Worm (Caenorhabditis elegans) whole organism, young adult: ENCODE data around the gene Y81B9A.2.

Experiments used
- T26A5.8 ChIP-seq: sonication (generic microtip); optimal IDR thresholded peaks from 2 replicates; lab custom pipeline; 2016; ENCODE audit warnings: missing genetic modification characterization, missing compliant biosample characterization
- ama-1 ChIP-seq, 3 experiments: fragments of 150-350 bp in 1 of 3; sonication (generic microtip) in 2 of 3; optimal IDR thresholded peaks; 2 replicates each; lab custom pipeline; 2014 to 2018; ENCODE audit warnings: missing biosample characterization in 2 of 3, missing genetic modification characterization in 2 of 3, missing genetic modification reagents in 2 of 3
- aptf-2 ChIP-seq: fragments of 200-800 bp; sonication (Bioruptor generic); conservative IDR thresholded peaks from 2 replicates; pipeline ENCODE4 v1.3.6; 2022; ENCODE audit warnings: missing genetic modification reagents, missing genetic modification characterization, missing compliant biosample characterization
- cebp-2 ChIP-seq: fragments of 200-800 bp; sonication (Bioruptor generic); IDR thresholded peaks from 2 replicates; pipeline ENCODE4 v1.3.6; 2022; ENCODE audit warnings: missing genetic modification characterization, missing compliant biosample characterization
- ceh-40 ChIP-seq: fragments of 200-800 bp; sonication (Bioruptor generic); IDR thresholded peaks from 2 replicates; pipeline ENCODE4 v1.3.6; 2022; ENCODE audit warnings: missing genetic modification characterization, missing compliant biosample characterization
- dpl-1 ChIP-seq: fragments of 150-350 bp; optimal IDR thresholded peaks from 2 replicates; lab custom pipeline; 2014; ENCODE audit warnings: missing biosample characterization, missing genetic modification reagents, missing genetic modification characterization
- let-526 ChIP-seq: fragments of 200-800 bp; sonication (Bioruptor generic); IDR thresholded peaks from 2 replicates; pipeline ENCODE4 v1.3.6; 2022; ENCODE audit warnings: missing genetic modification reagents, missing genetic modification characterization, missing compliant biosample characterization
- let-607 ChIP-seq, 2 experiments: fragments of 200-800 bp in 1 of 2; sonication (Bioruptor generic) in 1 of 2; sonication (generic microtip) in 1 of 2; optimal IDR thresholded peaks; 2 replicates each; lab custom pipeline; 2016 to 2018; ENCODE audit warnings: mild to moderate bottlenecking in 2 of 2, missing compliant biosample characterization in 2 of 2, missing genetic modification characterization in 2 of 2, moderate library complexity in 2 of 2, missing genotype in 1 of 2
- nhr-90 ChIP-seq: sonication (generic microtip); optimal IDR thresholded peaks from 2 replicates; lab custom pipeline; 2016; ENCODE audit warnings: missing genotype, mild to moderate bottlenecking, missing genetic modification characterization, missing compliant biosample characterization
- pha-4 ChIP-seq: fragments of 150-350 bp; sonication (generic microtip); optimal IDR thresholded peaks from 2 replicates; lab custom pipeline; 2014; ENCODE audit warnings: missing biosample characterization, missing genetic modification reagents, missing genetic modification characterization
- snpc-1.3 ChIP-seq: sonication (generic microtip); optimal IDR thresholded peaks from 2 replicates; lab custom pipeline; 2017; ENCODE audit warnings: missing genetic modification characterization, mild to moderate bottlenecking, missing compliant biosample characterization, antibody characterized with exemption, moderate library complexity, missing genotype, missing genetic modification reagents; ENCODE audit not compliant: insufficient read depth
- snpc-4 ChIP-seq, 5 experiments: fragments of 150-350 bp in 1 of 5; sonication (generic microtip) in 4 of 5; optimal IDR thresholded peaks; 2 replicates each; lab custom pipeline; 2014 to 2018; ENCODE audit warnings: missing genetic modification characterization in 5 of 5, missing biosample characterization in 3 of 5, antibody characterized with exemption in 2 of 5, mild to moderate bottlenecking in 2 of 5, missing compliant biosample characterization in 2 of 5, missing genotype in 2 of 5, moderate library complexity in 2 of 5, missing genetic modification reagents in 1 of 5
- unc-62 ChIP-seq: fragments of 150-350 bp; optimal IDR thresholded peaks from 2 replicates; lab custom pipeline; 2014; ENCODE audit warnings: missing biosample characterization, missing genetic modification reagents, missing genetic modification characterization

ce11 chrX:9168239-9168638 is 15.7 kb upstream of the Y81B9A.2 start, which contains the start of gene B0563.9:
- no peak for TF ChIP-seq T26A5.8 (tag; lab: Kevin White, UChicago)
- no peak for TF ChIP-seq let-526 (GFP tag; lab: Robert Waterston, UW)
- no peak for TF ChIP-seq ama-1 (optimal IDR thresholded peaks at IDR 0.05; lab: Kevin White, UChicago)
- no peak for TF ChIP-seq ama-1 (GFP tag; optimal IDR thresholded peaks at IDR 0.05; lab: Kevin White, UChicago)
- no peak for TF ChIP-seq dpl-1 (GFP tag; lab: Kevin White, UChicago)
- TF ChIP-seq ceh-40 (GFP tag; lab: Robert Waterston, UW), result no peak
- no peak for TF ChIP-seq unc-62 (GFP tag; lab: Kevin White, UChicago)
- no peak for TF ChIP-seq let-607 (tag; optimal IDR thresholded peaks at IDR 0.05; lab: Kevin White, UChicago)
- no peak for TF ChIP-seq cebp-2 (GFP tag; lab: Robert Waterston, UW)
- no peak for TF ChIP-seq nhr-90
- no peak for TF ChIP-seq snpc-4 (GFP tag; optimal IDR thresholded peaks at IDR 0.05; lab: Kevin White, UChicago)
- no peak for TF ChIP-seq snpc-4 (tag; optimal IDR thresholded peaks at IDR 0.05; lab: Kevin White, UChicago)
- no peak for TF ChIP-seq pha-4 (tag; lab: Kevin White, UChicago)
- no peak for TF ChIP-seq snpc-1.3 (tag; lab: Kevin White, UChicago)
- TF ChIP-seq aptf-2, result no peak
